Fruit fly (Drosophila melanogaster): ENCODE data around the gene CG18585.
A peak's percentile ranks its signal among the peaks of the same experiment; 100 is the strongest.

Gene CG18585

dm6 chr2L:7641606-7642190 lies 49.2 kb downstream of the CG18585 start (continued):
- TF ChIP-seq caup (GFP tag; optimal IDR thresholded peaks at IDR 0.05; ENCODE audit: severe bottlenecking) (peak; percentile 26), CG2678 (tag; optimal IDR thresholded peaks at IDR 0.05) (no peak), CG16863 (GFP tag; optimal IDR thresholded peaks at IDR 0.05) (peak; percentile 44), B-H1 (GFP tag; IDR thresholded peaks at IDR 0.05) (peak; percentile 59; the same call in 2 of the 3 replicates), CG7271 (tag; optimal IDR thresholded peaks at IDR 0.05) (peak; percentile 46), CG9876 (GFP tag; optimal IDR thresholded peaks at IDR 0.05) (peak; percentile 98), sqz (GFP tag; optimal IDR thresholded peaks at IDR 0.05) (no peak), CG15011 (GFP tag; optimal IDR thresholded peaks at IDR 0.05) (no peak), CG9727 (GFP tag; optimal IDR thresholded peaks at IDR 0.05) (no peak), psq (GFP tag; optimal IDR thresholded peaks at IDR 0.05) (peak; percentile 12), CG16779 (GFP tag; IDR thresholded peaks at IDR 0.05) (peak; percentile 72), CG9797 (GFP tag; optimal IDR thresholded peaks at IDR 0.05) (no peak), aop (GFP tag; IDR thresholded peaks at IDR 0.05) (no peak), en (GFP tag; optimal IDR thresholded peaks at IDR 0.05) (peak; percentile 82), CG14860 (GFP tag; IDR thresholded peaks at IDR 0.05; ENCODE audit: partially characterized antibody) (no peak), CG10321 (GFP tag; IDR thresholded peaks at IDR 0.05) (0 out of 2 replicates have a peak, but pooled peaks have one; percentile 47), CG11247 (GFP tag; IDR thresholded peaks at IDR 0.05) (peak; percentile 88), CG15073 (GFP tag; optimal IDR thresholded peaks at IDR 0.05) (no peak), h (optimal IDR thresholded peaks at IDR 0.05) (no peak), CG12236 (GFP tag; optimal IDR thresholded peaks at IDR 0.05) (peak; percentile 66), Nf-YC (tag; optimal IDR thresholded peaks at IDR 0.05) (no peak), inv (GFP tag; IDR thresholded peaks at IDR 0.05; ENCODE audit: partially characterized antibody) (no peak), CG2129 (GFP tag; IDR thresholded peaks at IDR 0.05; ENCODE audit: partially characterized antibody) (no peak), pita (GFP tag; optimal IDR thresholded peaks at IDR 0.05) (peak; percentile 35), nerfin-2 (GFP tag; IDR thresholded peaks at IDR 0.05; ENCODE audit: partially characterized antibody) (no peak), chn (GFP tag; optimal IDR thresholded peaks at IDR 0.05) (peak; percentile 89), Rx (GFP tag; IDR thresholded peaks at IDR 0.05) (peak; percentile 86), z (GFP tag; IDR thresholded peaks at IDR 0.05) (no peak), CG1529 (GFP tag; optimal IDR thresholded peaks at IDR 0.05) (peak; percentile 75), sob (GFP tag; IDR thresholded peaks at IDR 0.05) (peak; percentile 88), CG10274 (GFP tag; optimal IDR thresholded peaks at IDR 0.05) (no peak), Hand (GFP tag; optimal IDR thresholded peaks at IDR 0.05) (no peak), danr (GFP tag; IDR thresholded peaks at IDR 0.05) (no peak), dimm (GFP tag; IDR thresholded peaks at IDR 0.05) (peak; percentile 68), zfh2 (GFP tag; optimal IDR thresholded peaks at IDR 0.05) (peak; percentile 88), sc (optimal IDR thresholded peaks at IDR 0.05) (no peak), sc (GFP tag; optimal IDR thresholded peaks at IDR 0.05) (peak; percentile 81), HmgD (GFP tag; optimal IDR thresholded peaks at IDR 0.05) (peak; percentile 98), ftz-f1 (GFP tag; optimal IDR thresholded peaks at IDR 0.05) (peak; percentile 54), CG9817 (tag; optimal IDR thresholded peaks at IDR 0.05) (peak; percentile 46), Blimp-1 (GFP tag; optimal IDR thresholded peaks at IDR 0.05) (no peak), CG10654 (GFP tag; optimal IDR thresholded peaks at IDR 0.05) (no peak), CG3995 (GFP tag; optimal IDR thresholded peaks at IDR 0.05) (no peak), yki (optimal IDR thresholded peaks at IDR 0.05) (peak; percentile 45), crol (GFP tag; IDR thresholded peaks at IDR 0.05) (no peak), Lhr (GFP tag; optimal IDR thresholded peaks at IDR 0.05) (peak; percentile 66), CG11093 (GFP tag; IDR thresholded peaks at IDR 0.05) (0 out of 3 replicates have a peak, but pooled peaks have one; percentile 8), CG30431 (GFP tag; optimal IDR thresholded peaks at IDR 0.05) (no peak), CG6175 (GFP tag; IDR thresholded peaks at IDR 0.05) (peak; percentile 73; the same call in 2 of the 3 replicates), CG13775 (GFP tag; optimal IDR thresholded peaks at IDR 0.05) (peak; percentile 64), D (optimal IDR thresholded peaks at IDR 0.05) (no peak), D (GFP tag; optimal IDR thresholded peaks at IDR 0.05) (no peak)

Data from whole organism, embryonic.